Fruit fly (Drosophila melanogaster) whole organism, wandering third instar larva: ENCODE data around the gene CG32023.
A peak's percentile ranks its signal among the peaks of the same experiment; 100 is the strongest.

Experiments used
- Abd-B ChIP-seq: fragments of >200 bp; optimal IDR thresholded peaks from 2 replicates; lab custom pipeline; 2017; ENCODE audit warnings: missing biosample characterization, missing genetic modification characterization
- CG32264 ChIP-seq: fragments of 200-800 bp; sonication (Bioruptor generic); optimal IDR thresholded peaks from 2 replicates; lab custom pipeline; 2016; ENCODE audit warnings: missing biosample characterization, missing genetic modification characterization
- CG9705 ChIP-seq: fragments of 200-800 bp; sonication (Bioruptor generic); optimal IDR thresholded peaks from 2 replicates; lab custom pipeline; 2018; ENCODE audit warnings: missing biosample characterization, mild to moderate bottlenecking, missing genetic modification characterization
- CrebA ChIP-seq: fragments of 200-800 bp; sonication (Bioruptor generic); optimal IDR thresholded peaks from 2 replicates; lab custom pipeline; 2016; ENCODE audit warnings: missing biosample characterization, mild to moderate bottlenecking, missing genetic modification characterization, borderline replicate concordance
- Dfd ChIP-seq: fragments of >200 bp; optimal IDR thresholded peaks from 2 replicates; lab custom pipeline; 2017; ENCODE audit warnings: missing biosample characterization, missing genetic modification characterization
- Dif ChIP-seq: fragments of 200-275, 200-300 bp; sonication (Bioruptor generic); optimal IDR thresholded peaks from 2 replicates; lab custom pipeline; 2018; ENCODE audit warnings: missing biosample characterization, missing genetic modification characterization; ENCODE audit not compliant: partially characterized antibody
- GATAd ChIP-seq: sonication (Bioruptor generic); optimal IDR thresholded peaks from 2 replicates; lab custom pipeline; 2016; ENCODE audit warnings: missing biosample characterization, missing genetic modification characterization
- HLH106 ChIP-seq: fragments of 200-800 bp; optimal IDR thresholded peaks from 3 replicates; lab custom pipeline; 2019; ENCODE audit warnings: missing biosample characterization, mild to moderate bottlenecking, missing genetic modification characterization, moderate library complexity
- Hnf4 ChIP-seq: fragments of 200-800 bp; sonication (Bioruptor generic); optimal IDR thresholded peaks from 2 replicates; lab custom pipeline; 2016; ENCODE audit warnings: missing biosample characterization, mild to moderate bottlenecking, missing genetic modification characterization
- Hr78 ChIP-seq: fragments of >200 bp; optimal IDR thresholded peaks from 2 replicates; lab custom pipeline; 2017; ENCODE audit warnings: missing biosample characterization, missing genetic modification characterization
- Hr83 ChIP-seq: fragments of 200-300 bp; sonication (Bioruptor generic); optimal IDR thresholded peaks from 2 replicates; lab custom pipeline; 2016; ENCODE audit warnings: missing biosample characterization, mild to moderate bottlenecking, missing genetic modification characterization, moderate library complexity; ENCODE audit not compliant: poor library complexity, severe bottlenecking
- Jra ChIP-seq: sonication (Bioruptor generic); optimal IDR thresholded peaks from 2 replicates; lab custom pipeline; 2016; ENCODE audit warnings: missing biosample characterization, missing genetic modification characterization
- Mio ChIP-seq: sonication (Bioruptor generic); optimal IDR thresholded peaks from 2 replicates; lab custom pipeline; 2016; ENCODE audit warnings: missing biosample characterization, missing genetic modification characterization
- Myc ChIP-seq: fragments of >200 bp; optimal IDR thresholded peaks from 2 replicates; lab custom pipeline; 2017
- N ChIP-seq: fragments of >200 bp; optimal IDR thresholded peaks from 2 replicates; lab custom pipeline; 2018; ENCODE audit warnings: missing biosample characterization, missing external identifiers, missing genetic modification characterization
- OdsH ChIP-seq: fragments of 200-800 bp; sonication (Bioruptor generic); optimal IDR thresholded peaks from 2 replicates; lab custom pipeline; 2016; ENCODE audit warnings: missing biosample characterization, mild to moderate bottlenecking, missing genetic modification characterization
- Rel ChIP-seq, 2 experiments: fragments of 200-800 bp; sonication (Bioruptor generic) in 1 of 2; optimal IDR thresholded peaks; 2 replicates in 1 of 2; 3 replicates in 1 of 2; lab custom pipeline; 2016 to 2019; ENCODE audit warnings: mild to moderate bottlenecking in 2 of 2, missing biosample characterization in 2 of 2, missing genetic modification characterization in 2 of 2, moderate library complexity in 1 of 2
- Sp1 ChIP-seq: fragments of 200-800 bp; sonication (Bioruptor generic); optimal IDR thresholded peaks from 3 replicates; lab custom pipeline; 2019; ENCODE audit warnings: missing biosample characterization, mild to moderate bottlenecking, missing genetic modification characterization, moderate library complexity
- Vsx2 ChIP-seq: fragments of 200-300, 225-300 bp; sonication (Bioruptor generic); optimal IDR thresholded peaks from 2 replicates; lab custom pipeline; 2018; ENCODE audit warnings: missing biosample characterization, missing genetic modification characterization; ENCODE audit not compliant: partially characterized antibody
- br ChIP-seq: fragments of 200-800 bp; sonication (Bioruptor generic); optimal IDR thresholded peaks from 2 replicates; lab custom pipeline; 2016; ENCODE audit warnings: missing biosample characterization, missing genetic modification characterization
- brk ChIP-seq: fragments of 200-800 bp; sonication (Bioruptor generic); optimal IDR thresholded peaks from 2 replicates; lab custom pipeline; 2016; ENCODE audit warnings: missing biosample characterization, mild to moderate bottlenecking, missing genetic modification characterization
- dmrt93B ChIP-seq: fragments of 200-800 bp; sonication (Bioruptor generic); optimal IDR thresholded peaks from 2 replicates; lab custom pipeline; 2018; ENCODE audit warnings: missing biosample characterization, mild to moderate bottlenecking, missing genetic modification characterization
- dsf ChIP-seq: sonication (Bioruptor generic); optimal IDR thresholded peaks from 2 replicates; lab custom pipeline; 2016; ENCODE audit warnings: missing biosample characterization, missing genetic modification characterization, borderline replicate concordance
- ey ChIP-seq: fragments of 200-800 bp; sonication (Bioruptor generic); optimal IDR thresholded peaks from 2 replicates; lab custom pipeline; 2016; ENCODE audit warnings: missing biosample characterization, missing genetic modification characterization
- foxo ChIP-seq, 2 experiments: fragments of 200-800 bp; sonication (Bioruptor generic); optimal IDR thresholded peaks; 2 replicates in 1 of 2; 3 replicates in 1 of 2; lab custom pipeline; 2016 to 2017; ENCODE audit warnings: missing biosample characterization in 2 of 2, missing genetic modification characterization in 2 of 2
- fru ChIP-seq: fragments of 200-800 bp; sonication (Bioruptor generic); optimal IDR thresholded peaks from 3 replicates; lab custom pipeline; 2016; ENCODE audit warnings: missing biosample characterization, mild to moderate bottlenecking, missing genetic modification characterization
- h ChIP-seq: fragments of 200-800 bp; sonication (Bioruptor generic); optimal IDR thresholded peaks from 3 replicates; lab custom pipeline; 2016; ENCODE audit warnings: missing biosample characterization, mild to moderate bottlenecking, missing genetic modification characterization
- jim ChIP-seq: fragments of 175-275, 200-325 bp; sonication (Bioruptor generic); optimal IDR thresholded peaks from 2 replicates; lab custom pipeline; 2016; ENCODE audit warnings: missing biosample characterization, mild to moderate bottlenecking, missing genetic modification characterization
- lola ChIP-seq: fragments of >200 bp; optimal IDR thresholded peaks from 2 replicates; lab custom pipeline; 2017; ENCODE audit warnings: missing biosample characterization, missing genetic modification characterization
- pan ChIP-seq: fragments of >200 bp; optimal IDR thresholded peaks from 2 replicates; lab custom pipeline; 2017
- psq ChIP-seq: fragments of 200-800 bp; sonication (Bioruptor generic); optimal IDR thresholded peaks from 3 replicates; lab custom pipeline; 2017; ENCODE audit warnings: missing biosample characterization, mild to moderate bottlenecking, missing genetic modification characterization, moderate library complexity
- rgr ChIP-seq: fragments of 200-800 bp; sonication (Bioruptor generic); optimal IDR thresholded peaks from 3 replicates; lab custom pipeline; 2016; ENCODE audit warnings: missing biosample characterization, mild to moderate bottlenecking, missing genetic modification characterization
- sage ChIP-seq: fragments of 200-800 bp; sonication (Bioruptor generic); optimal IDR thresholded peaks from 2 replicates; lab custom pipeline; 2016; ENCODE audit warnings: missing biosample characterization, mild to moderate bottlenecking, missing genetic modification characterization
- sv ChIP-seq: fragments of 200-800 bp; sonication (Bioruptor generic); optimal IDR thresholded peaks from 3 replicates; lab custom pipeline; 2016; ENCODE audit warnings: missing biosample characterization, missing genetic modification characterization
- tai ChIP-seq: sonication (Bioruptor generic); optimal IDR thresholded peaks from 2 replicates; lab custom pipeline; 2016; ENCODE audit warnings: missing biosample characterization, missing genetic modification characterization
- usp ChIP-seq: fragments of >200 bp; optimal IDR thresholded peaks from 2 replicates; lab custom pipeline; 2017; ENCODE audit warnings: missing biosample characterization, missing genetic modification characterization
- woc ChIP-seq: sonication (Bioruptor generic); optimal IDR thresholded peaks from 2 replicates; lab custom pipeline; 2016; ENCODE audit warnings: missing biosample characterization, mild to moderate bottlenecking, missing genetic modification characterization

Gene CG32023

dm6 chr3L:8774974-8775731, 28.8 kb downstream of the CG32023 start:
- TF ChIP-seq CG32264 (GFP tag; lab: Kevin White, UChicago): no peak
- TF ChIP-seq lola (GFP tag; lab: Kevin White, UChicago): no peak
- TF ChIP-seq GATAd (GFP tag; lab: Kevin White, UChicago): no peak
- TF ChIP-seq jim: no peak
- no peak for TF ChIP-seq Dfd
- TF ChIP-seq OdsH (GFP tag; lab: Kevin White, UChicago): no peak
- peak; percentile 25 for TF ChIP-seq rgr (GFP tag; lab: Kevin White, UChicago)
- TF ChIP-seq N (GFP tag; lab: Kevin White, UChicago): no peak
- no peak for TF ChIP-seq ey (GFP tag; lab: Kevin White, UChicago)
- no peak for TF ChIP-seq woc (GFP tag; lab: Kevin White, UChicago)
- no peak for TF ChIP-seq Dif
- TF ChIP-seq dsf (GFP tag; lab: Kevin White, UChicago): no peak
- no peak for TF ChIP-seq usp (GFP tag; lab: Kevin White, UChicago)
- peak; percentile 10 for TF ChIP-seq br (GFP tag; lab: Kevin White, UChicago)
- TF ChIP-seq CrebA (GFP tag; lab: Kevin White, UChicago): peak; percentile 49
- no peak for TF ChIP-seq Abd-B
- TF ChIP-seq Vsx2 (GFP tag; lab: Kevin White, UChicago): peak; percentile 5
- peak; percentile 40 for TF ChIP-seq fru (GFP tag; lab: Kevin White, UChicago)
- TF ChIP-seq Hr83 (GFP tag; lab: Kevin White, UChicago): no peak
- peak; percentile 10 for TF ChIP-seq Hnf4
- TF ChIP-seq Mio (GFP tag; lab: Kevin White, UChicago): no peak
- peak; percentile 74 for TF ChIP-seq psq (GFP tag; lab: Kevin White, UChicago)
- no peak for TF ChIP-seq Rel (GFP tag; optimal IDR thresholded peaks at IDR 0.05; lab: Kevin White, UChicago)
- TF ChIP-seq Rel (tag; optimal IDR thresholded peaks at IDR 0.05; lab: Kevin White, UChicago): peak; percentile 2
- TF ChIP-seq foxo (GFP tag; optimal IDR thresholded peaks at IDR 0.05; lab: Kevin White, UChicago): no peak
- peak; percentile 44 for TF ChIP-seq Sp1 (GFP tag; lab: Kevin White, UChicago)
- no peak for TF ChIP-seq dmrt93B (GFP tag; lab: Kevin White, UChicago)
- TF ChIP-seq Jra (GFP tag; lab: Kevin White, UChicago): no peak
- no peak for TF ChIP-seq brk (GFP tag; lab: Kevin White, UChicago)

- TF ChIP-seq Hr83 (GFP tag; lab: Kevin White, UChicago): no peak
- TF ChIP-seq Mio (GFP tag; lab: Kevin White, UChicago): no peak
- no peak for TF ChIP-seq Vsx2 (GFP tag; lab: Kevin White, UChicago)
- TF ChIP-seq tai (GFP tag; lab: Kevin White, UChicago): no peak
- TF ChIP-seq brk (GFP tag; lab: Kevin White, UChicago): no peak
- TF ChIP-seq rgr (GFP tag; lab: Kevin White, UChicago): no peak
- no peak for TF ChIP-seq Abd-B
- no peak for TF ChIP-seq dmrt93B (GFP tag; lab: Kevin White, UChicago)
- no peak for TF ChIP-seq CG9705 (GFP tag; lab: Kevin White, UChicago)
- TF ChIP-seq sv (GFP tag; lab: Kevin White, UChicago): no peak
- no peak for TF ChIP-seq h (GFP tag; lab: Kevin White, UChicago)
Measured at dm6 chr3L:8773713-8774112, 30.3 kb downstream of the CG32023 start.

dm6 chr3L:8772998-8773684, 30.8 kb downstream of the CG32023 start:
- peak in 1 of 2 experiments; percentile 17 for TF ChIP-seq foxo (GFP tag; optimal IDR thresholded peaks at IDR 0.05; lab: Kevin White, UChicago)
- no peak for TF ChIP-seq Myc (lab: Kevin White, UChicago)
- TF ChIP-seq Sp1 (GFP tag; lab: Kevin White, UChicago): no peak
- TF ChIP-seq CG9705 (GFP tag; lab: Kevin White, UChicago): no peak
- TF ChIP-seq Mio (GFP tag; lab: Kevin White, UChicago): no peak
- TF ChIP-seq GATAd (GFP tag; lab: Kevin White, UChicago): no peak
- TF ChIP-seq h (GFP tag; lab: Kevin White, UChicago): peak; percentile 30
- TF ChIP-seq br (GFP tag; lab: Kevin White, UChicago): no peak
- TF ChIP-seq ey (GFP tag; lab: Kevin White, UChicago): peak; percentile 10
- no peak for TF ChIP-seq N (GFP tag; lab: Kevin White, UChicago)
- no peak for TF ChIP-seq Dfd
- peak; percentile 20 for TF ChIP-seq fru (GFP tag; lab: Kevin White, UChicago)
- no peak for TF ChIP-seq CrebA (GFP tag; lab: Kevin White, UChicago)
- no peak for TF ChIP-seq tai (GFP tag; lab: Kevin White, UChicago)
- TF ChIP-seq Rel (GFP tag; optimal IDR thresholded peaks at IDR 0.05; lab: Kevin White, UChicago): no peak
- TF ChIP-seq Rel (tag; optimal IDR thresholded peaks at IDR 0.05; lab: Kevin White, UChicago): no peak
- no peak for TF ChIP-seq jim
- TF ChIP-seq HLH106 (tag; lab: Kevin White, UChicago): no peak
- no peak for TF ChIP-seq psq (GFP tag; lab: Kevin White, UChicago)
- TF ChIP-seq Hr78 (GFP tag; lab: Kevin White, UChicago): no peak
- no peak for TF ChIP-seq usp (GFP tag; lab: Kevin White, UChicago)
- no peak for TF ChIP-seq woc (GFP tag; lab: Kevin White, UChicago)
- no peak for TF ChIP-seq Hr83 (GFP tag; lab: Kevin White, UChicago)
- TF ChIP-seq Hnf4: no peak
- TF ChIP-seq CG32264 (GFP tag; lab: Kevin White, UChicago): no peak
- TF ChIP-seq Jra (GFP tag; lab: Kevin White, UChicago): no peak
- TF ChIP-seq Vsx2 (GFP tag; lab: Kevin White, UChicago): no peak
- no peak for TF ChIP-seq Dif
- TF ChIP-seq rgr (GFP tag; lab: Kevin White, UChicago): peak; percentile 35
- TF ChIP-seq pan (lab: Kevin White, UChicago): no peak
- TF ChIP-seq Abd-B: no peak
- TF ChIP-seq dsf (GFP tag; lab: Kevin White, UChicago): no peak
- TF ChIP-seq lola (GFP tag; lab: Kevin White, UChicago): no peak
- no peak for TF ChIP-seq sage (GFP tag; lab: Kevin White, UChicago)
- TF ChIP-seq brk (GFP tag; lab: Kevin White, UChicago): no peak
